Worm (Caenorhabditis elegans): Measurements from ENCODE around the gene sre-16.

ce11 chrIV:12198816-12199215 is 37.1 kb downstream of the sre-16 start:
- TF ChIP-seq ZK546.5 (tag; optimal IDR thresholded peaks at IDR 0.05) (no peak), nhr-237 (tag; optimal IDR thresholded peaks at IDR 0.05) (no peak), unc-62 (GFP tag; optimal IDR thresholded peaks at IDR 0.05) (no peak), egl-27 (tag; optimal IDR thresholded peaks at IDR 0.05) (no peak), ztf-11 (tag; optimal IDR thresholded peaks at IDR 0.05) (no peak), elt-3 (tag; optimal IDR thresholded peaks at IDR 0.05) (no peak), dmd-4 (tag; optimal IDR thresholded peaks at IDR 0.05) (no peak), alr-1 (tag; optimal IDR thresholded peaks at IDR 0.05) (no peak), lsy-2 (tag; optimal IDR thresholded peaks at IDR 0.05) (no peak), skn-1 (tag; optimal IDR thresholded peaks at IDR 0.05) (no peak), nhr-77 (tag; optimal IDR thresholded peaks at IDR 0.05) (no peak), ceh-82 (tag; optimal IDR thresholded peaks at IDR 0.05) (no peak), nhr-11 (tag; optimal IDR thresholded peaks at IDR 0.05) (no peak), lin-39 (tag; optimal IDR thresholded peaks at IDR 0.05) (no peak)
